Worm (Caenorhabditis elegans) whole organism, late embryonic: ENCODE data around the gene tbb-6.
A peak's percentile ranks its signal among the peaks of the same experiment; 100 is the strongest.

Experiments used
- C08G9.2 ChIP-seq: sonication (generic microtip); optimal IDR thresholded peaks from 2 replicates; lab custom pipeline; 2016; ENCODE audit warnings: mild to moderate bottlenecking, missing genetic modification characterization, moderate library complexity, missing compliant biosample characterization
- K09A11.1 ChIP-seq: sonication (generic microtip); optimal IDR thresholded peaks from 2 replicates; lab custom pipeline; 2017; ENCODE audit warnings: antibody characterized with exemption, mild to moderate bottlenecking, missing genetic modification characterization, missing compliant biosample characterization; ENCODE audit not compliant: insufficient read depth
- T23F11.4 ChIP-seq: fragments of 200-800 bp; sonication (Bioruptor generic); optimal IDR thresholded peaks from 2 replicates; lab custom pipeline; 2018; ENCODE audit warnings: mild to moderate bottlenecking, missing genetic modification characterization, missing compliant biosample characterization
- ahr-1 ChIP-seq: sonication (generic microtip); optimal IDR thresholded peaks from 2 replicates; lab custom pipeline; 2016; ENCODE audit warnings: missing genetic modification characterization, missing compliant biosample characterization
- ama-1 ChIP-seq: fragments of 150-350 bp; optimal IDR thresholded peaks from 2 replicates; lab custom pipeline; 2014
- ceh-18 ChIP-seq: sonication (generic microtip); optimal IDR thresholded peaks from 2 replicates; lab custom pipeline; 2016; ENCODE audit warnings: missing genetic modification characterization, missing compliant biosample characterization
- ceh-22 ChIP-seq: sonication (generic microtip); optimal IDR thresholded peaks from 2 replicates; lab custom pipeline; 2017; ENCODE audit warnings: missing biosample characterization, missing genetic modification characterization
- ceh-31 ChIP-seq: sonication (generic microtip); optimal IDR thresholded peaks from 2 replicates; lab custom pipeline; 2016; ENCODE audit warnings: missing genetic modification characterization, missing compliant biosample characterization
- ceh-45 ChIP-seq: fragments of 200-800 bp; sonication (Bioruptor generic); IDR thresholded peaks from 2 replicates; pipeline ENCODE4 v1.3.6; 2022; ENCODE audit warnings: missing genetic modification reagents, missing genetic modification characterization, missing compliant biosample characterization
- ceh-48 ChIP-seq: sonication (generic microtip); optimal IDR thresholded peaks from 2 replicates; lab custom pipeline; 2016; ENCODE audit warnings: missing genetic modification characterization, inconsistent platforms, missing compliant biosample characterization
- ceh-9 ChIP-seq: sonication (generic microtip); optimal IDR thresholded peaks from 2 replicates; lab custom pipeline; 2016; ENCODE audit warnings: mild to moderate bottlenecking, missing genetic modification characterization, inconsistent platforms, missing compliant biosample characterization
- dve-1 ChIP-seq: sonication (generic microtip); optimal IDR thresholded peaks from 2 replicates; lab custom pipeline; 2017; ENCODE audit warnings: antibody characterized with exemption, mild to moderate bottlenecking, missing genetic modification characterization, missing compliant biosample characterization
- elt-2 ChIP-seq: sonication (generic microtip); optimal IDR thresholded peaks from 2 replicates; lab custom pipeline; 2016; ENCODE audit warnings: missing genetic modification reagents, missing genetic modification characterization, missing compliant biosample characterization
- eyg-1 ChIP-seq: sonication (generic microtip); optimal IDR thresholded peaks from 2 replicates; lab custom pipeline; 2016; ENCODE audit warnings: missing genotype, missing genetic modification characterization, missing compliant biosample characterization
- fkh-6 ChIP-seq: sonication (generic microtip); optimal IDR thresholded peaks from 2 replicates; lab custom pipeline; 2016; ENCODE audit warnings: missing genetic modification characterization, missing compliant biosample characterization
- gmeb-2 ChIP-seq: sonication (generic microtip); optimal IDR thresholded peaks from 2 replicates; lab custom pipeline; 2016; ENCODE audit warnings: missing genetic modification characterization, inconsistent platforms, missing compliant biosample characterization
- hlh-13 ChIP-seq: fragments of 200-800 bp; sonication (Bioruptor generic); optimal IDR thresholded peaks from 2 replicates; lab custom pipeline; 2018; ENCODE audit warnings: mild to moderate bottlenecking, missing genetic modification characterization, missing compliant biosample characterization
- hlh-15 ChIP-seq: sonication (generic microtip); optimal IDR thresholded peaks from 2 replicates; lab custom pipeline; 2016; ENCODE audit warnings: missing genetic modification characterization, missing compliant biosample characterization
- hlh-6 ChIP-seq: sonication (generic microtip); optimal IDR thresholded peaks from 2 replicates; lab custom pipeline; 2016; ENCODE audit warnings: missing genotype, missing genetic modification characterization, missing compliant biosample characterization
- lim-6 ChIP-seq: sonication (generic microtip); optimal IDR thresholded peaks from 2 replicates; lab custom pipeline; 2016; ENCODE audit warnings: missing genetic modification characterization, missing compliant biosample characterization
- lin-11 ChIP-seq: fragments of 200-800 bp; sonication (Bioruptor generic); optimal IDR thresholded peaks from 2 replicates; lab custom pipeline; 2018; ENCODE audit warnings: mild to moderate bottlenecking, missing genetic modification characterization, missing compliant biosample characterization
- madf-2 ChIP-seq: sonication (generic microtip); optimal IDR thresholded peaks from 2 replicates; lab custom pipeline; 2017; ENCODE audit warnings: missing genetic modification characterization, missing compliant biosample characterization
- nfya-1 ChIP-seq: sonication (generic microtip); optimal IDR thresholded peaks from 2 replicates; lab custom pipeline; 2017; ENCODE audit warnings: missing genetic modification characterization, mild to moderate bottlenecking, missing compliant biosample characterization, antibody characterized with exemption, moderate library complexity
- nhr-11 ChIP-seq: fragments of 150-350 bp; optimal IDR thresholded peaks from 2 replicates; lab custom pipeline; 2014; ENCODE audit warnings: missing biosample characterization, missing genetic modification characterization
- nhr-232 ChIP-seq: sonication (generic microtip); optimal IDR thresholded peaks from 2 replicates; lab custom pipeline; 2016; ENCODE audit warnings: missing genetic modification characterization, missing compliant biosample characterization
- npax-4 ChIP-seq: sonication (generic microtip); optimal IDR thresholded peaks from 2 replicates; lab custom pipeline; 2016; ENCODE audit warnings: missing genetic modification characterization, missing compliant biosample characterization
- odd-2 ChIP-seq: sonication (generic microtip); optimal IDR thresholded peaks from 2 replicates; lab custom pipeline; 2017; ENCODE audit warnings: antibody characterized with exemption, mild to moderate bottlenecking, missing genetic modification characterization, missing compliant biosample characterization
- pag-3 ChIP-seq: sonication (generic microtip); optimal IDR thresholded peaks from 2 replicates; lab custom pipeline; 2016; ENCODE audit warnings: missing compliant biosample characterization, missing genetic modification characterization, borderline replicate concordance
- pat-9 ChIP-seq: fragments of 200-800 bp; sonication (Bioruptor generic); optimal IDR thresholded peaks from 2 replicates; lab custom pipeline; 2018; ENCODE audit warnings: mild to moderate bottlenecking, missing genetic modification characterization, moderate library complexity, missing compliant biosample characterization
- pax-1 ChIP-seq: fragments of 150-350 bp; optimal IDR thresholded peaks from 2 replicates; lab custom pipeline; 2014; ENCODE audit warnings: missing biosample characterization, missing genetic modification characterization
- pha-2 ChIP-seq: sonication (generic microtip); optimal IDR thresholded peaks from 2 replicates; lab custom pipeline; 2017; ENCODE audit warnings: mild to moderate bottlenecking, missing genetic modification characterization, missing compliant biosample characterization
- pha-4 ChIP-seq: fragments of 150-350 bp; optimal IDR thresholded peaks from 2 replicates; lab custom pipeline; 2018; ENCODE audit warnings: missing biosample characterization, missing genetic modification reagents, missing genetic modification characterization
- pqm-1 ChIP-seq: sonication (generic microtip); optimal IDR thresholded peaks from 2 replicates; lab custom pipeline; 2016; ENCODE audit warnings: missing genetic modification characterization, missing compliant biosample characterization
- sdc-2 ChIP-seq: sonication (generic microtip); optimal IDR thresholded peaks from 2 replicates; lab custom pipeline; 2016; ENCODE audit warnings: missing genotype, missing genetic modification characterization, missing compliant biosample characterization
- syd-9 ChIP-seq: sonication (generic microtip); optimal IDR thresholded peaks from 2 replicates; lab custom pipeline; 2016; ENCODE audit warnings: mild to moderate bottlenecking, missing genetic modification characterization, moderate library complexity, missing compliant biosample characterization
- unc-42 ChIP-seq: sonication (generic microtip); optimal IDR thresholded peaks from 2 replicates; lab custom pipeline; 2016; ENCODE audit warnings: missing genotype, missing genetic modification characterization, missing compliant biosample characterization
- ztf-16 ChIP-seq: sonication (generic microtip); optimal IDR thresholded peaks from 2 replicates; lab custom pipeline; 2017; ENCODE audit warnings: missing genetic modification characterization, missing compliant biosample characterization

Gene tbb-6

ce11 chrV:12263723-12264122 lies 2.4 kb downstream of the tbb-6 start, which contains the start of gene ssp-35:
TSS of gene ssp-35 (minus strand) at chrV:12263823.
- TF ChIP-seq ztf-16 (tag; lab: Kevin White, UChicago) (no peak), ceh-45 (GFP tag; lab: Robert Waterston, UW) (no peak), hlh-15 (tag; lab: Kevin White, UChicago) (no peak), npax-4 (tag; lab: Kevin White, UChicago) (no peak), lin-11 (no peak), gmeb-2 (no peak), pha-4 (no peak), pqm-1 (no peak), pat-9 (tag; lab: Kevin White, UChicago) (no peak), elt-2 (tag; lab: Kevin White, UChicago) (no peak), syd-9 (tag; lab: Kevin White, UChicago) (no peak), pax-1 (tag; lab: Kevin White, UChicago) (no peak), lim-6 (no peak), ceh-48 (tag; lab: Kevin White, UChicago) (no peak), ceh-31 (tag; lab: Kevin White, UChicago) (no peak), pha-2 (tag; lab: Kevin White, UChicago) (no peak), nhr-232 (tag; lab: Kevin White, UChicago) (no peak)

DNA sequence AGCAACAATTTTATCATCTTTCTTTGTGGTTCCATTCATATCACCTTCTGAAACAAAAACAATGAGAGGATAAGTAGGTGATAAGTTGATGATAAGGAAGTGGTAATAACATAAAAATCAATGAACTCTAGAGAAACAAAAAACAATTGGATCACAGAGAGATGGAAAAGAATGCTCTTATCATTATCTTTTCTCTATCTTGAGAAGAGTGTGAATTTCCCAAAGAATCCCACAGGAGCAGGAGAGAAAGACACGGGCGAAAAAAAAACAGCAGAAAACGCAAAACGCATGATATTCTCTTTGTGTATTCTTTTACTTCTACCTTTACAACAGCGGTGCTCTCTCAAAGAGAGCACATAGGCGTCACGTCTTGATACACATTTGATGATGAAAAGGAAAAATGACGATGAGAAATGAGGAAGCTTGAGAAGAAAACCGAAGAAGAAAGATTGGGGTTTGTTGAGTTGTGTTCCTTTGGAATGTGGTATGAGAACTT lies 8.0 kb downstream of the tbb-6 start, which contains the start of gene twk-24:
twk-24 (minus strand) TSS at position 51 of the 496 bp plus-strand sequence.
- TF ChIP-seq ahr-1, result no peak
- TF ChIP-seq nfya-1 (tag; lab: Kevin White, UChicago), result no peak
- TF ChIP-seq T23F11.4 (GFP tag; lab: Kevin White, UChicago), result no peak
- peak; percentile 59 for TF ChIP-seq ceh-18 (tag; lab: Kevin White, UChicago)
- no peak for TF ChIP-seq nhr-11 (tag; lab: Kevin White, UChicago)
- TF ChIP-seq elt-2 (tag; lab: Kevin White, UChicago), result peak; percentile 65
- no peak for TF ChIP-seq hlh-13
- no peak for TF ChIP-seq dve-1 (tag; lab: Kevin White, UChicago)
- TF ChIP-seq lim-6, result no peak
- no peak for TF ChIP-seq pha-4
- TF ChIP-seq nhr-232 (tag; lab: Kevin White, UChicago), result no peak

ce11 chrV:12271495-12271894 lies 10.2 kb downstream of the tbb-6 start, which contains the start of the genes tsfm-1 and capg-2:
TSS of gene tsfm-1 (minus strand) at chrV:12271551.
TSS of gene capg-2 (plus strand) at chrV:12271873.
- no peak for TF ChIP-seq C08G9.2 (tag; lab: Kevin White, UChicago)
- TF ChIP-seq pag-3, result no peak
- no peak for TF ChIP-seq ceh-9 (tag; lab: Kevin White, UChicago)
- no peak for TF ChIP-seq npax-4 (tag; lab: Kevin White, UChicago)
- no peak for TF ChIP-seq odd-2 (tag; lab: Kevin White, UChicago)
- no peak for TF ChIP-seq ceh-18 (tag; lab: Kevin White, UChicago)
- no peak for TF ChIP-seq unc-42 (tag; lab: Kevin White, UChicago)
- no peak for TF ChIP-seq fkh-6 (tag; lab: Kevin White, UChicago)
- no peak for TF ChIP-seq syd-9 (tag; lab: Kevin White, UChicago)
- no peak for TF ChIP-seq ceh-31 (tag; lab: Kevin White, UChicago)
- TF ChIP-seq ceh-45 (GFP tag; lab: Robert Waterston, UW), result no peak
- TF ChIP-seq madf-2, result no peak
- TF ChIP-seq hlh-13, result no peak

- TF ChIP-seq eyg-1 (tag; lab: Kevin White, UChicago), result no peak
- no peak for TF ChIP-seq T23F11.4 (GFP tag; lab: Kevin White, UChicago)
- TF ChIP-seq hlh-6 (tag; lab: Kevin White, UChicago), result no peak
- no peak for TF ChIP-seq dve-1 (tag; lab: Kevin White, UChicago)
- no peak for TF ChIP-seq ceh-22
- no peak for TF ChIP-seq ama-1 (lab: Kevin White, UChicago)
- no peak for TF ChIP-seq lin-11
- no peak for TF ChIP-seq odd-2 (tag; lab: Kevin White, UChicago)
- TF ChIP-seq npax-4 (tag; lab: Kevin White, UChicago), result no peak
- no peak for TF ChIP-seq fkh-6 (tag; lab: Kevin White, UChicago)
- no peak for TF ChIP-seq K09A11.1
- TF ChIP-seq sdc-2 (tag; lab: Kevin White, UChicago), result no peak
- TF ChIP-seq, all 69 proteins: peak for 0
Observed at ce11 chrV:12275714-12276113, 14.4 kb downstream of the tbb-6 start.
